Worm (Caenorhabditis elegans): ENCODE measurements around the gene pfd-1.
"Not testable (repeated sequence)": the region's sequence is repeated elsewhere in the genome, so short reads cannot be mapped to it uniquely, and the experiment has no call there.

The pfd-1 gene

ce11 chrIV:11179123-11179740 lies 29.3 kb downstream of the pfd-1 start, which contains the start of gene cpt-2 (continued):
- peak; percentile 75 for TF ChIP-seq nhr-11 (tag; optimal IDR thresholded peaks at IDR 0.05)
- peak; percentile 85 for TF ChIP-seq hlh-11 (tag; optimal IDR thresholded peaks at IDR 0.05)
- peak; percentile 49 to 92 for TF ChIP-seq lsy-2 (tag; optimal IDR thresholded peaks at IDR 0.05)
- peak; percentile 45; the same call in 1 of the 2 replicates for TF ChIP-seq nhr-41 (GFP tag; IDR thresholded peaks at IDR 0.05)
- TF ChIP-seq nhr-102 (tag; optimal IDR thresholded peaks at IDR 0.05): peak; percentile 70
- peak; percentile 91 for TF ChIP-seq ctbp-1 (GFP tag; IDR thresholded peaks at IDR 0.05)
- TF ChIP-seq unc-130 (GFP tag; optimal IDR thresholded peaks at IDR 0.05): peak; percentile 46
- peak; percentile 82 for TF ChIP-seq snpc-1.2 (GFP tag; IDR thresholded peaks at IDR 0.05)
- TF ChIP-seq F37D6.2 (tag; optimal IDR thresholded peaks at IDR 0.05): peak; percentile 74
- TF ChIP-seq mdt-29 (GFP tag; IDR thresholded peaks at IDR 0.05): peak; percentile 85
- peak; percentile 57 for TF ChIP-seq lin-13 (GFP tag; optimal IDR thresholded peaks at IDR 0.05)
- peak; percentile 87 for TF ChIP-seq vab-7 (GFP tag; IDR thresholded peaks at IDR 0.05)
- TF ChIP-seq madf-9 (GFP tag; conservative IDR thresholded peaks at IDR 0.05): peak; percentile 68; the same call in 1 of the 2 replicates
- TF ChIP-seq lin-38 (GFP tag; IDR thresholded peaks at IDR 0.05): peak; percentile 91
- peak; percentile 79 for TF ChIP-seq T20F7.1 (GFP tag; optimal IDR thresholded peaks at IDR 0.05)
- peak in 1 of 2 experiments; percentile 57 for TF ChIP-seq hif-1 (tag; optimal IDR thresholded peaks at IDR 0.05)
- peak; percentile 40 for TF ChIP-seq jun-1 (tag; optimal IDR thresholded peaks at IDR 0.05)
- peak; percentile 72 for TF ChIP-seq nhr-48 (tag; optimal IDR thresholded peaks at IDR 0.05)
- peak; percentile 94 for TF ChIP-seq ceh-20 (GFP tag; IDR thresholded peaks at IDR 0.05)
- peak; percentile 86 for TF ChIP-seq ceh-44 (GFP tag; IDR thresholded peaks at IDR 0.05)
- peak; percentile 91 for TF ChIP-seq nhr-77 (tag; optimal IDR thresholded peaks at IDR 0.05)
- TF ChIP-seq daf-16 (GFP tag; optimal IDR thresholded peaks at IDR 0.05): peak; percentile 13 to 73
- peak; percentile 77 for TF ChIP-seq daf-16 (tag; optimal IDR thresholded peaks at IDR 0.05)
- peak; percentile 76 for TF ChIP-seq duxl-1 (tag; optimal IDR thresholded peaks at IDR 0.05; ENCODE audit: poor library complexity)
- peak; percentile 32 for TF ChIP-seq zfp-2 (tag; optimal IDR thresholded peaks at IDR 0.05)
- peak; percentile 90 for TF ChIP-seq tra-1 (GFP tag; IDR thresholded peaks at IDR 0.05)
- peak; percentile 76 for TF ChIP-seq dpl-1 (GFP tag; optimal IDR thresholded peaks at IDR 0.05)
- TF ChIP-seq spr-1 (tag; optimal IDR thresholded peaks at IDR 0.05): peak; percentile 65
- peak in 1 of 2 experiments; percentile 97 for TF ChIP-seq unc-62 (GFP tag; optimal IDR thresholded peaks at IDR 0.05 in 1 of 2)
- not testable (repeated sequence) for TF ChIP-seq unc-62 (tag; optimal IDR thresholded peaks at IDR 0.05)
- peak; percentile 92 for TF ChIP-seq dve-1 (tag; optimal IDR thresholded peaks at IDR 0.05; ENCODE audit: insufficient read depth)
- TF ChIP-seq F49E8.2 (tag; optimal IDR thresholded peaks at IDR 0.05; ENCODE audit: borderline replicate concordance): peak; percentile 61
- TF ChIP-seq hmg-1.1 (GFP tag; IDR thresholded peaks at IDR 0.05): peak; percentile 83
- TF ChIP-seq ZK546.5 (tag; optimal IDR thresholded peaks at IDR 0.05): peak in 1 of 2 experiments; percentile 52
- TF ChIP-seq php-3 (GFP tag; IDR thresholded peaks at IDR 0.05): peak; percentile 79
- peak; percentile 77 for TF ChIP-seq lin-1 (GFP tag; IDR thresholded peaks at IDR 0.05)
- TF ChIP-seq hlh-30 (tag; optimal IDR thresholded peaks at IDR 0.05; ENCODE audit: insufficient read depth): peak; percentile 70

DNA sequence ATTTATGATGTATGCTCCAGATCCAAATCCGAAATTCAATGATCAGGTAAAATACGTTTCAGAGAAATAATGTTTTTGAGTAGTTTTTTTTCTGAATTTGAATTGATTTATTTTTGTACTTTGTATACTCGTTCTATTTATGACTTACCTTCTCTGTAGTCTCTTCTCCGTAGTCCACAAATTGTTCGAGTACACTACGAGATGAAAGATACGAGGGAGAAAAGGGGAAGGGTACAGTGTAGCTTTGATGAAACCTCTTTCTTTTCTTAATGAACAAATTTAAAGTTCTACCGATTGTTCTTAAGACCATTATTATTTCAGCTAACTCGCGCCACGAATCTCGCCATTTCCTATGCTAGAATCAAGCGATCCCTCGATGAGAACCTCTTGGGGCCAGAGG lies 30.2 kb downstream of the pfd-1 start:
- no peak for TF ChIP-seq nhr-11 (tag; optimal IDR thresholded peaks at IDR 0.05)
- peak in 1 of 2 experiments; percentile 3 for TF ChIP-seq lsy-2 (tag; optimal IDR thresholded peaks at IDR 0.05)
- peak in 1 of 2 experiments; percentile 67 for TF ChIP-seq unc-62 (GFP tag; optimal IDR thresholded peaks at IDR 0.05 in 1 of 2)
- TF ChIP-seq unc-62 (tag; optimal IDR thresholded peaks at IDR 0.05): no peak
- TF ChIP-seq egl-27 (tag; optimal IDR thresholded peaks at IDR 0.05): no peak
- no peak for TF ChIP-seq egl-43 (GFP tag; IDR thresholded peaks at IDR 0.05)
- no peak for TF ChIP-seq snpc-1.2 (GFP tag; IDR thresholded peaks at IDR 0.05)
- no peak for TF ChIP-seq dpl-1 (GFP tag; optimal IDR thresholded peaks at IDR 0.05)
- no peak for TF ChIP-seq F10B5.3 (tag; optimal IDR thresholded peaks at IDR 0.05)
- TF ChIP-seq daf-16 (GFP tag; optimal IDR thresholded peaks at IDR 0.05): no peak
- peak; percentile 41 for TF ChIP-seq daf-16 (tag; optimal IDR thresholded peaks at IDR 0.05)
- TF ChIP-seq Y105C5A.15 (GFP tag; IDR thresholded peaks at IDR 0.05): no peak
- no peak for TF ChIP-seq T26A8.4 (GFP tag; IDR thresholded peaks at IDR 0.05)
- no peak for TF ChIP-seq php-3 (GFP tag; IDR thresholded peaks at IDR 0.05)
- peak; percentile 99 for TF ChIP-seq nhr-28 (tag; optimal IDR thresholded peaks at IDR 0.05)
- no peak for TF ChIP-seq nhr-42 (GFP tag; IDR thresholded peaks at IDR 0.05)
- peak; percentile 78 for TF ChIP-seq aha-1 (tag)
- TF ChIP-seq F37D6.2 (tag; optimal IDR thresholded peaks at IDR 0.05): no peak
- TF ChIP-seq unc-39 (tag; optimal IDR thresholded peaks at IDR 0.05): no peak
- peak; percentile 27 for TF ChIP-seq nhr-77 (tag; optimal IDR thresholded peaks at IDR 0.05)
- TF ChIP-seq F44E2.7 (GFP tag; IDR thresholded peaks at IDR 0.05): no peak
- no peak for TF ChIP-seq nhr-6 (tag; optimal IDR thresholded peaks at IDR 0.05)
- TF ChIP-seq ztf-7 (tag; optimal IDR thresholded peaks at IDR 0.05): no peak
- no peak for TF ChIP-seq nhr-102 (tag; optimal IDR thresholded peaks at IDR 0.05)
- TF ChIP-seq hmg-1.1 (GFP tag; IDR thresholded peaks at IDR 0.05): no peak

All from whole organism, L4 larva.